Worm (Caenorhabditis elegans): ENCODE results near the gene sqt-3.
"Not testable (repeated sequence)": the region's sequence is repeated elsewhere in the genome, so short reads cannot be mapped to it uniquely, and the experiment has no call there.

DNA sequence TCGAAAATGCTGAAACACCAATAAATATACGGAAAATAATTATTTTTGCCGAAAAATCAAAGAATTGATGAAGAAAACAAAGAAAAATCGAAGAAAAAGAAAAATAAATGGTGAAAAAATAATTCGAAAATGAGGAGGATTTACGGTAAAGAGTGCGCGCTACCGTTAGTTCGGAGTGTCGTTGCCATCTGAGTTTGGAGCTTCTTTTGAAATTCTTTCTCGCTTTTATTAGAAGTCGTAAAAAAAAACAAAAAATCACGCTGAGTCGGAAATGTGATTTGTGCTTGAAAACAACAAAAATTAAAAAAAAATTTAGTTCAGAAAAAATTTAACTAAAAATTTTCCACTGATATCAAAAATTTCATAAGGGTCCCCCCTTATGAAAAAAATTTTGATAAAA lies 21.7 kb downstream of the sqt-3 start, which contains the start of gene F23H12.10:
- not testable (repeated sequence) for TF ChIP-seq lsy-2 (tag; optimal IDR thresholded peaks at IDR 0.05); unc-39 (tag; optimal IDR thresholded peaks at IDR 0.05); nhr-237 (tag; optimal IDR thresholded peaks at IDR 0.05); ama-1 (optimal IDR thresholded peaks at IDR 0.05); nhr-11 (tag; optimal IDR thresholded peaks at IDR 0.05); lin-11 (tag; optimal IDR thresholded peaks at IDR 0.05); mdl-1 (tag; optimal IDR thresholded peaks at IDR 0.05); C34F6.9 (tag; optimal IDR thresholded peaks at IDR 0.05)

Data from whole organism, L2 larva.